Worm (Caenorhabditis elegans): ENCODE results near the gene wbp-2.

Gene wbp-2

DNA sequence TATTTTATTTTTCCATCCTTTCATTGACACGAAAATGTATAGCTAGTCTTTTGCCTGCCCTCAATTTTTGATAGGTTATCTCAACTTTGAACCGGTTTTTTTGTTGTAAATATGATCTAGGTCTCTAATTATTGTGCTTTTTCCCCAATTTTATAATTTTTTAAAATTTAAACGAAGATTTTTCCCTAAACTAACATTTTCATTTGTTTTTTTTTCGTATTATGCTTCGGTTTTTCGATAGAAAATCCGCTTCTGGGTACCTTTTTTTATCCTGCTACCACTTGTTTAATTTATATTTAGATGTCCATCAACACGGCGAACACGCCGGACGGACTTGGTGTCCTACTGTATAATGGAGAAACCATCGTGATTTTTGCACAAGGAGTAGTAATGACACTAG, at the start of gene wbp-2:
Gene wbp-2, plus strand, starts transcription at position 301 of the 400 bp plus-strand sequence.
- TF ChIP-seq F13H6.1 (tag; optimal IDR thresholded peaks at IDR 0.05) (no peak), ceh-16 (tag; optimal IDR thresholded peaks at IDR 0.05) (no peak), dmd-4 (tag; optimal IDR thresholded peaks at IDR 0.05) (no peak), egl-27 (tag; optimal IDR thresholded peaks at IDR 0.05) (no peak), lsy-2 (tag; optimal IDR thresholded peaks at IDR 0.05) (no peak), ZK546.5 (tag; optimal IDR thresholded peaks at IDR 0.05) (no peak), nhr-6 (tag; optimal IDR thresholded peaks at IDR 0.05) (no peak), nhr-23 (tag; optimal IDR thresholded peaks at IDR 0.05) (no peak), nhr-21 (tag; optimal IDR thresholded peaks at IDR 0.05) (no peak), sma-3 (GFP tag; optimal IDR thresholded peaks at IDR 0.05) (no peak), zag-1 (tag; optimal IDR thresholded peaks at IDR 0.05) (no peak), R02D3.7 (tag; optimal IDR thresholded peaks at IDR 0.05) (no peak), aly-2 (tag; optimal IDR thresholded peaks at IDR 0.05) (no peak), skn-1 (tag; optimal IDR thresholded peaks at IDR 0.05) (no peak), elt-3 (tag; optimal IDR thresholded peaks at IDR 0.05) (no peak), unc-55 (GFP tag; optimal IDR thresholded peaks at IDR 0.05) (no peak), nhr-237 (tag; optimal IDR thresholded peaks at IDR 0.05) (no peak), gmeb-1 (tag; optimal IDR thresholded peaks at IDR 0.05) (no peak)

ce11 chrII:9280048-9280772, 49.4 kb upstream of the wbp-2 start, which contains the start of gene gldi-3:
Gene gldi-3 (minus strand): TSS chrII:9280098.
- TF ChIP-seq crh-2 (tag; optimal IDR thresholded peaks at IDR 0.05) (no peak), mab-5 (tag; optimal IDR thresholded peaks at IDR 0.05) (no peak), ceh-16 (tag; optimal IDR thresholded peaks at IDR 0.05) (no peak), fos-1 (tag; optimal IDR thresholded peaks at IDR 0.05) (peak; percentile 48), lsy-2 (tag; optimal IDR thresholded peaks at IDR 0.05) (peak in 1 of 2 experiments; percentile 23), elt-3 (tag; optimal IDR thresholded peaks at IDR 0.05) (no peak), Y55F3AM.14 (GFP tag; optimal IDR thresholded peaks at IDR 0.05) (no peak), nhr-6 (tag; optimal IDR thresholded peaks at IDR 0.05) (no peak), ztf-4 (tag; optimal IDR thresholded peaks at IDR 0.05) (peak; percentile 16)

DNA sequence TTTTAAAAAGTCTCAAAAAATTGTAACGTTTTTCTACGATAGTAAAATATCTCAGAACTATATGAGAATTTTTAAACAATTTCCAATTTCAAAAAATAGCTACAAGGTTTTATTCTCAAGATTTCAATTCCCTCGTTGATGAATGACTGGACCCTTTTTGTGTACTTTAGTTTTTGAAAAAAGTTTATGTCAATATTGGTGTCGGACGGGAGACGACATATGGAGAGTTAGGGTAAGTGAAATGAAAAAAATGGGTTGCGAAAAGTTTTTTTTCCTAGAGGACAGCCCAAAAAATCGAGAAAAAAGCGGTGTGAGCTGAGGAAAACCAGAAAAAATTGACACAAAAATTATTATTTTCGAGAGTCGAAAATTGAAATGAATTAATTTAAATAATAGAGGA, 48.7 kb upstream of the wbp-2 start:
- TF ChIP-seq nhr-21 (tag; optimal IDR thresholded peaks at IDR 0.05) = no peak
- TF ChIP-seq lin-13 (GFP tag; optimal IDR thresholded peaks at IDR 0.05) = no peak
- no peak for TF ChIP-seq ztf-1 (GFP tag; conservative IDR thresholded peaks at IDR 0.05)
- TF ChIP-seq sma-9 (GFP tag; optimal IDR thresholded peaks at IDR 0.05) = peak; percentile 3
- TF ChIP-seq sma-9 (tag; optimal IDR thresholded peaks at IDR 0.05) = no peak
- TF ChIP-seq lin-39 (tag; optimal IDR thresholded peaks at IDR 0.05) = no peak

DNA sequence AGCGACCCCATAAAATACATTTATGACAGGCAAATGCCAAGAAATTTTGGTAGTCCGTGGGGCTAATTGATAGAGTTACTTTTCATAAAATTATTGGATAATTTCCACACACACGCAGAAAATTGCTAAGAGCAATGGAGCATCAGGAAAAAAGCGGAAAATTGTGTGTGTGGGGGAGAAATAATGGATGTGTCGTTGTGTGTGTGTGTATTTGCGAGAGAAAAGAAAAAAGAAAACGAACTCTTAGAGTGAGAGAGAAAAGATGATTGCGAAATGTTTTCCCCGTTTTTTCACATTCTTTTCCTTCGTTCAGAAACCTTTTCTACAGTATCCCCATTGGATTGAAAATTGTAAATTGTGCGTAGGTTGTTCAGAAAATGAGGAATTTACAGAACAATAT, 48.0 kb upstream of the wbp-2 start:
- peak; percentile 42 for TF ChIP-seq fos-1 (tag; optimal IDR thresholded peaks at IDR 0.05)
- no peak for TF ChIP-seq nhr-10 (tag; optimal IDR thresholded peaks at IDR 0.05)
- TF ChIP-seq unc-62 (GFP tag; optimal IDR thresholded peaks at IDR 0.05) = no peak
- no peak for TF ChIP-seq nhr-23 (tag; optimal IDR thresholded peaks at IDR 0.05)
- TF ChIP-seq nhr-77 (tag; optimal IDR thresholded peaks at IDR 0.05) = no peak
- no peak for TF ChIP-seq nhr-12 (tag; optimal IDR thresholded peaks at IDR 0.05)
- TF ChIP-seq ceh-82 (tag; optimal IDR thresholded peaks at IDR 0.05) = no peak
- peak; percentile 76 for TF ChIP-seq nhr-129 (tag; optimal IDR thresholded peaks at IDR 0.05)
- no peak for TF ChIP-seq lin-39 (tag; optimal IDR thresholded peaks at IDR 0.05)
- no peak for TF ChIP-seq ztf-11 (tag; optimal IDR thresholded peaks at IDR 0.05)
- TF ChIP-seq peb-1 (tag; optimal IDR thresholded peaks at IDR 0.05) = no peak
- no peak for TF ChIP-seq nhr-237 (tag; optimal IDR thresholded peaks at IDR 0.05)
- TF ChIP-seq mbf-1 (tag; optimal IDR thresholded peaks at IDR 0.05) = no peak
- TF ChIP-seq nhr-21 (tag; optimal IDR thresholded peaks at IDR 0.05) = no peak
- peak; percentile 78 for TF ChIP-seq C34F6.9 (tag; optimal IDR thresholded peaks at IDR 0.05)
- TF ChIP-seq unc-55 (GFP tag; optimal IDR thresholded peaks at IDR 0.05) = peak; percentile 86
- no peak for TF ChIP-seq lin-11 (tag; optimal IDR thresholded peaks at IDR 0.05)
- TF ChIP-seq egl-27 (tag; optimal IDR thresholded peaks at IDR 0.05) = peak; percentile 33
- no peak for TF ChIP-seq elt-1 (tag; optimal IDR thresholded peaks at IDR 0.05)
- no peak for TF ChIP-seq nhr-25 (tag; optimal IDR thresholded peaks at IDR 0.05)
- TF ChIP-seq unc-39 (tag; optimal IDR thresholded peaks at IDR 0.05) = no peak
- TF ChIP-seq ztf-4 (tag; optimal IDR thresholded peaks at IDR 0.05) = no peak
- TF ChIP-seq dmd-4 (tag; optimal IDR thresholded peaks at IDR 0.05) = no peak
- TF ChIP-seq lsy-2 (tag; optimal IDR thresholded peaks at IDR 0.05) = peak in 1 of 2 experiments; percentile 72
- TF ChIP-seq sem-4 (tag; optimal IDR thresholded peaks at IDR 0.05) = no peak
- no peak for TF ChIP-seq nhr-11 (tag; optimal IDR thresholded peaks at IDR 0.05)
- peak; percentile 39 for TF ChIP-seq sma-9 (GFP tag; optimal IDR thresholded peaks at IDR 0.05)
- no peak for TF ChIP-seq sma-9 (tag; optimal IDR thresholded peaks at IDR 0.05)
- TF ChIP-seq R02D3.7 (tag; optimal IDR thresholded peaks at IDR 0.05) = no peak
- no peak for TF ChIP-seq aly-2 (tag; optimal IDR thresholded peaks at IDR 0.05)
- TF ChIP-seq Y55F3AM.14 (GFP tag; optimal IDR thresholded peaks at IDR 0.05) = no peak
- TF ChIP-seq snpc-4 (tag; optimal IDR thresholded peaks at IDR 0.05) = no peak
- no peak for TF ChIP-seq alr-1 (tag; optimal IDR thresholded peaks at IDR 0.05)
- no peak for TF ChIP-seq ztf-1 (GFP tag; conservative IDR thresholded peaks at IDR 0.05)
- no peak for TF ChIP-seq ZK546.5 (tag; optimal IDR thresholded peaks at IDR 0.05)

All from whole organism, L2 larva.